Worm (Caenorhabditis elegans) whole organism, late embryonic: Measurements from ENCODE around the gene ppm-1.G.

Experiments used
- F13H6.1 ChIP-seq: sonication (generic microtip); optimal IDR thresholded peaks from 2 replicates; lab custom pipeline; 2016; ENCODE audit warnings: missing genetic modification characterization, missing compliant biosample characterization
- K02D7.2 ChIP-seq: sonication (generic microtip); optimal IDR thresholded peaks from 2 replicates; lab custom pipeline; 2017; ENCODE audit warnings: mild to moderate bottlenecking, missing genetic modification characterization, missing compliant biosample characterization
- ahr-1 ChIP-seq: sonication (generic microtip); optimal IDR thresholded peaks from 2 replicates; lab custom pipeline; 2016; ENCODE audit warnings: missing genetic modification characterization, missing compliant biosample characterization
- ama-1 ChIP-seq: fragments of 150-350 bp; optimal IDR thresholded peaks from 2 replicates; lab custom pipeline; 2014
- ceh-19 ChIP-seq: fragments of 200-800 bp; sonication (Bioruptor generic); optimal IDR thresholded peaks from 2 replicates; lab custom pipeline; 2018; ENCODE audit warnings: mild to moderate bottlenecking, missing genetic modification characterization, missing compliant biosample characterization
- ceh-2 ChIP-seq: sonication (generic microtip); optimal IDR thresholded peaks from 2 replicates; lab custom pipeline; 2016; ENCODE audit warnings: missing genotype, missing genetic modification characterization, missing compliant biosample characterization
- ceh-22 ChIP-seq: sonication (generic microtip); optimal IDR thresholded peaks from 2 replicates; lab custom pipeline; 2017; ENCODE audit warnings: missing biosample characterization, missing genetic modification characterization
- ceh-24 ChIP-seq: sonication (generic microtip); optimal IDR thresholded peaks from 2 replicates; lab custom pipeline; 2016; ENCODE audit warnings: mild to moderate bottlenecking, missing genetic modification characterization, missing compliant biosample characterization
- ceh-48 ChIP-seq: sonication (generic microtip); optimal IDR thresholded peaks from 2 replicates; lab custom pipeline; 2016; ENCODE audit warnings: missing genetic modification characterization, inconsistent platforms, missing compliant biosample characterization
- ceh-9 ChIP-seq: sonication (generic microtip); optimal IDR thresholded peaks from 2 replicates; lab custom pipeline; 2016; ENCODE audit warnings: mild to moderate bottlenecking, missing genetic modification characterization, inconsistent platforms, missing compliant biosample characterization
- dmd-4 ChIP-seq: sonication (generic microtip); optimal IDR thresholded peaks from 2 replicates; lab custom pipeline; 2016; ENCODE audit warnings: borderline replicate concordance, missing genetic modification characterization, missing compliant biosample characterization
- elt-2 ChIP-seq: sonication (generic microtip); optimal IDR thresholded peaks from 2 replicates; lab custom pipeline; 2016; ENCODE audit warnings: missing genetic modification reagents, missing genetic modification characterization, missing compliant biosample characterization
- ets-4 ChIP-seq: sonication (generic microtip); optimal IDR thresholded peaks from 2 replicates; lab custom pipeline; 2016; ENCODE audit warnings: missing genetic modification characterization, missing compliant biosample characterization
- eyg-1 ChIP-seq: sonication (generic microtip); optimal IDR thresholded peaks from 2 replicates; lab custom pipeline; 2016; ENCODE audit warnings: missing genotype, missing genetic modification characterization, missing compliant biosample characterization
- fax-1 ChIP-seq: sonication (generic microtip); optimal IDR thresholded peaks from 2 replicates; lab custom pipeline; 2016; ENCODE audit warnings: missing genotype, missing genetic modification characterization, missing compliant biosample characterization
- fkh-10 ChIP-seq: fragments of 150-350 bp; optimal IDR thresholded peaks from 2 replicates; lab custom pipeline; 2014; ENCODE audit warnings: missing biosample characterization, missing genetic modification reagents, missing genetic modification characterization
- fkh-6 ChIP-seq: sonication (generic microtip); optimal IDR thresholded peaks from 2 replicates; lab custom pipeline; 2016; ENCODE audit warnings: missing genetic modification characterization, missing compliant biosample characterization
- gmeb-2 ChIP-seq: sonication (generic microtip); optimal IDR thresholded peaks from 2 replicates; lab custom pipeline; 2016; ENCODE audit warnings: missing genetic modification characterization, inconsistent platforms, missing compliant biosample characterization
- hlh-15 ChIP-seq: sonication (generic microtip); optimal IDR thresholded peaks from 2 replicates; lab custom pipeline; 2016; ENCODE audit warnings: missing genetic modification characterization, missing compliant biosample characterization
- hlh-30 ChIP-seq: sonication (generic microtip); optimal IDR thresholded peaks from 2 replicates; lab custom pipeline; 2017; ENCODE audit warnings: antibody characterized with exemption, missing genetic modification characterization, missing compliant biosample characterization; ENCODE audit not compliant: insufficient read depth
- hlh-8 ChIP-seq: sonication (generic microtip); optimal IDR thresholded peaks from 2 replicates; lab custom pipeline; 2016; ENCODE audit warnings: missing genotype, missing genetic modification characterization, missing compliant biosample characterization
- lim-6 ChIP-seq: sonication (generic microtip); optimal IDR thresholded peaks from 2 replicates; lab custom pipeline; 2016; ENCODE audit warnings: missing genetic modification characterization, missing compliant biosample characterization
- lin-11 ChIP-seq: fragments of 200-800 bp; sonication (Bioruptor generic); optimal IDR thresholded peaks from 2 replicates; lab custom pipeline; 2018; ENCODE audit warnings: mild to moderate bottlenecking, missing genetic modification characterization, missing compliant biosample characterization
- nfya-1 ChIP-seq: sonication (generic microtip); optimal IDR thresholded peaks from 2 replicates; lab custom pipeline; 2017; ENCODE audit warnings: missing genetic modification characterization, mild to moderate bottlenecking, missing compliant biosample characterization, antibody characterized with exemption, moderate library complexity
- nhr-11 ChIP-seq: fragments of 150-350 bp; optimal IDR thresholded peaks from 2 replicates; lab custom pipeline; 2014; ENCODE audit warnings: missing biosample characterization, missing genetic modification characterization
- npax-4 ChIP-seq: sonication (generic microtip); optimal IDR thresholded peaks from 2 replicates; lab custom pipeline; 2016; ENCODE audit warnings: missing genetic modification characterization, missing compliant biosample characterization
- pat-9 ChIP-seq: fragments of 200-800 bp; sonication (Bioruptor generic); optimal IDR thresholded peaks from 2 replicates; lab custom pipeline; 2018; ENCODE audit warnings: mild to moderate bottlenecking, missing genetic modification characterization, moderate library complexity, missing compliant biosample characterization
- pax-1 ChIP-seq: fragments of 150-350 bp; optimal IDR thresholded peaks from 2 replicates; lab custom pipeline; 2014; ENCODE audit warnings: missing biosample characterization, missing genetic modification characterization
- pros-1 ChIP-seq: fragments of 150-350 bp; optimal IDR thresholded peaks from 2 replicates; lab custom pipeline; 2014; ENCODE audit warnings: missing biosample characterization, missing genetic modification reagents, missing genetic modification characterization
- ref-2 ChIP-seq: sonication (generic microtip); optimal IDR thresholded peaks from 2 replicates; lab custom pipeline; 2016; ENCODE audit warnings: missing genetic modification characterization, missing compliant biosample characterization
- rnt-1 ChIP-seq: sonication (generic microtip); optimal IDR thresholded peaks from 2 replicates; lab custom pipeline; 2016; ENCODE audit warnings: missing genetic modification characterization, missing compliant biosample characterization
- sox-4 ChIP-seq: sonication (generic microtip); optimal IDR thresholded peaks from 2 replicates; lab custom pipeline; 2017; ENCODE audit warnings: mild to moderate bottlenecking, missing genetic modification characterization, inconsistent platforms, missing compliant biosample characterization
- syd-9 ChIP-seq: sonication (generic microtip); optimal IDR thresholded peaks from 2 replicates; lab custom pipeline; 2016; ENCODE audit warnings: mild to moderate bottlenecking, missing genetic modification characterization, moderate library complexity, missing compliant biosample characterization
- unc-55 ChIP-seq: sonication (generic microtip); optimal IDR thresholded peaks from 2 replicates; lab custom pipeline; 2017; ENCODE audit warnings: missing biosample characterization, missing genetic modification reagents, missing genetic modification characterization
- unc-86 ChIP-seq: sonication (generic microtip); optimal IDR thresholded peaks from 2 replicates; lab custom pipeline; 2016; ENCODE audit warnings: missing genetic modification characterization, missing compliant biosample characterization
- ztf-16 ChIP-seq: sonication (generic microtip); optimal IDR thresholded peaks from 2 replicates; lab custom pipeline; 2017; ENCODE audit warnings: missing genetic modification characterization, missing compliant biosample characterization

Gene ppm-1.G

DNA sequence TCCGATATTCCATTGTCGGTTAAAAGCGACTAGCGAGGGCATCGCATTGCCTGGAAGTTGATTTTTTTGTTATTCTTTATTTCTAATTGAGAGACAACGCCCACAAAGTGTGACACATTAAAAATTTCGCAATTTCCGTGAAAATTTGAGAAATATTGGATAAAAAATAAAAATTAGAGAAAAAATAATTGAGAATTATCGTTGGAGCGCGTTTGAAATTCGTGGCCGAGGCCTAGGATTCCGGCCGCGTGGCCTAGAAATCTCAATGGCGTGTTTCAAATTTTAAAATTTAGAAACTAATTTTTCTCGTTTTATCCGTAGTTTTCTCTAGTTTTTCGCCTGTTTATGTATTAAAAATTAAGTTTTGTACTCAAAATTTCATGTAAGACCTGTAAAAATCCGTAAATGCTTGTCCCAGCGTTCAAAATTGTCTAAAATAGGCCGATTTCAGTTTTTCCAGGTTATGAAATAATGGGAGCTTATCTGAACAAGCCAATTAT is at the start of gene ppm-1.G, which contains the start of gene dagl-2 (continued):
- TF ChIP-seq dmd-4 (tag; lab: Kevin White, UChicago) = no peak
- TF ChIP-seq ref-2 (tag; lab: Kevin White, UChicago) = peak; percentile 64
- TF ChIP-seq fax-1 (tag; lab: Kevin White, UChicago) = peak; percentile 59
- no peak for TF ChIP-seq pros-1 (tag; lab: Kevin White, UChicago)
- TF ChIP-seq pat-9 (tag; lab: Kevin White, UChicago) = no peak
- peak; percentile 1 for TF ChIP-seq F13H6.1
- TF ChIP-seq ceh-9 (tag; lab: Kevin White, UChicago) = no peak
- no peak for TF ChIP-seq K02D7.2
- TF ChIP-seq nhr-11 (tag; lab: Kevin White, UChicago) = no peak
- TF ChIP-seq ceh-22 (tag; lab: Kevin White, UChicago) = no peak
- no peak for TF ChIP-seq syd-9 (tag; lab: Kevin White, UChicago)
- TF ChIP-seq ceh-2 = peak; percentile 74
- no peak for TF ChIP-seq fkh-6 (tag; lab: Kevin White, UChicago)
- TF ChIP-seq ztf-16 (tag; lab: Kevin White, UChicago) = no peak
- TF ChIP-seq ceh-19 = no peak
- no peak for TF ChIP-seq fkh-10

DNA sequence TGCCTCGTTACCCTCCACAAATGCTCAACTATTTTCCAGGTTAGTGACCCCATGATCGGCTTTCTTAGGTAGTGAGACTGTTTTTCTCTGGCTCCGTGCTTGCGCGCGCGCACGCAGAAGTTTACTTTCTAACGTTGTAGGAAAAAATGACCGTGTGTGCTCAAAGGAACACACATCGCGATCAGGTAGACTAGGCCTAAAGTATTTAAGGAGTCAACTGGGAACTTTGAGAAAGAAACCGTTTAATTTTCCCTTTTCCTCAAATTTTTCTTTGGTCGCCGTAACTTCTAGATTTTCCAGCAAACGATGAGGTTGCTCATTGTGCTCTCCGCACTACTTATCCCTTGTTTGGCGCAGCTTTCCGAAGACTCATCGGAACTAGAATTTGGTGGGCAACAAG is 43.1 kb upstream of the ppm-1.G start, which contains the start of gene idpp-1:
TSS of gene idpp-1 (plus strand) at position 301 of the 400 bp plus-strand sequence.
- no peak for TF ChIP-seq ama-1 (lab: Kevin White, UChicago)
- TF ChIP-seq ahr-1 (tag; lab: Kevin White, UChicago) = no peak
- TF ChIP-seq sox-4 (tag; lab: Kevin White, UChicago) = no peak
- TF ChIP-seq pros-1 (tag; lab: Kevin White, UChicago) = no peak
- no peak for TF ChIP-seq unc-86 (tag; lab: Kevin White, UChicago)

DNA sequence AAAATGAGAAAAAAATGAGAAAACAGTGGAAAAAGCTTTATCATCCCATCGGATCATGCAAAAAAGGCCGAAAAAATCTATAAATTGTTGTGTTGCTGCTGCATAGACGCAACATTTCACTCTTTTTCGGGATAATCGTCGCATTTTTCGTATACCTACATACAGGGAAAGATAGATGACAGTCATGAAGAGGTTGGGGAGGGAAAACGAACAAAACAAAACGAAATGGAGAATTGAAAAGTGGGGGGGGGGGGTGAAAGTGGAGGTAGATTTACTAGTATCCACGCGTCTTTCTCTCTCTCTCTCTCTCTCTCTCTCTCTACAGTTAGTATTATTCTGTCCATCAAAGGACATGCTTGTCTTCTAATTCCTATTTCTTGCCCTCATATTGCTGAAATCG is 39.0 kb upstream of the ppm-1.G start:
- TF ChIP-seq lin-11 (tag; lab: Kevin White, UChicago) (no peak), pax-1 (tag; lab: Kevin White, UChicago) (no peak), hlh-15 (tag; lab: Kevin White, UChicago) (no peak), lim-6 (tag; lab: Kevin White, UChicago) (no peak), ets-4 (tag; lab: Kevin White, UChicago) (no peak), hlh-30 (tag; lab: Kevin White, UChicago) (no peak), dmd-4 (tag; lab: Kevin White, UChicago) (no peak), ceh-48 (tag; lab: Kevin White, UChicago) (no peak), hlh-8 (tag; lab: Kevin White, UChicago) (no peak), syd-9 (tag; lab: Kevin White, UChicago) (no peak), rnt-1 (tag; lab: Kevin White, UChicago) (no peak), nfya-1 (tag; lab: Kevin White, UChicago) (no peak), eyg-1 (tag; lab: Kevin White, UChicago) (no peak), gmeb-2 (no peak), npax-4 (tag; lab: Kevin White, UChicago) (no peak), K02D7.2 (no peak), unc-55 (GFP tag; lab: Kevin White, UChicago) (no peak)

DNA sequence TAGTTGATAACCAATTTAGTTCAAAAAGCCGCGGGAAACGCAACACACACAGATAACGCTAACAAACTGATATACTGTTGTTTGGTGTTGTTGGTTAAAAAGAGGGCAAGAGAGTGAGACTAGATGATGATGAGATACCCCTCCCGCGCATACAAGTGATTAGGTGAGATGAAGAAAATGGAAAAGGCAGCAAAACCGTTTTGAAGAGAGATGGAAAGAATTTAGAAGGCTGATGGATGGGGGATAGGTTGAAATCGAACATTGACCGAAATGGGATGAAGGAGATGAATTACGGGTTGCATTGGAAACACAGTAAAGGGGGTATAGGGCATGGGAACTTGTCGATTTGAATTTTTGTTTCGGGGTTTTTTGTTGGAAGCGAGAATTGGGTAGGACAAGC is 34.7 kb upstream of the ppm-1.G start:
- peak; percentile 41 for TF ChIP-seq elt-2 (tag; lab: Kevin White, UChicago)
- TF ChIP-seq ceh-24 (tag; lab: Kevin White, UChicago) = no peak
- no peak for TF ChIP-seq eyg-1 (tag; lab: Kevin White, UChicago)
- TF ChIP-seq nfya-1 (tag; lab: Kevin White, UChicago) = no peak
